Worm (Caenorhabditis elegans) whole organism, late embryonic: ENCODE results near the gene cnnm-2.
A peak's percentile ranks its signal among the peaks of the same experiment; 100 is the strongest.

Source experiments
- C08G9.2 ChIP-seq: sonication (generic microtip); optimal IDR thresholded peaks from 2 replicates; lab custom pipeline; 2016; ENCODE audit warnings: mild to moderate bottlenecking, missing genetic modification characterization, moderate library complexity, missing compliant biosample characterization
- C38D4.7 ChIP-seq: fragments of 200-800 bp; sonication (Bioruptor generic); optimal IDR thresholded peaks from 2 replicates; lab custom pipeline; 2018; ENCODE audit warnings: mild to moderate bottlenecking, missing genetic modification characterization, moderate library complexity, missing compliant biosample characterization
- F13H6.1 ChIP-seq: sonication (generic microtip); optimal IDR thresholded peaks from 2 replicates; lab custom pipeline; 2016; ENCODE audit warnings: missing genetic modification characterization, missing compliant biosample characterization
- K02D7.2 ChIP-seq: sonication (generic microtip); optimal IDR thresholded peaks from 2 replicates; lab custom pipeline; 2017; ENCODE audit warnings: mild to moderate bottlenecking, missing genetic modification characterization, missing compliant biosample characterization
- K09A11.1 ChIP-seq: sonication (generic microtip); optimal IDR thresholded peaks from 2 replicates; lab custom pipeline; 2017; ENCODE audit warnings: antibody characterized with exemption, mild to moderate bottlenecking, missing genetic modification characterization, missing compliant biosample characterization; ENCODE audit not compliant: insufficient read depth
- T23F11.4 ChIP-seq: fragments of 200-800 bp; sonication (Bioruptor generic); optimal IDR thresholded peaks from 2 replicates; lab custom pipeline; 2018; ENCODE audit warnings: mild to moderate bottlenecking, missing genetic modification characterization, missing compliant biosample characterization
- ahr-1 ChIP-seq: sonication (generic microtip); optimal IDR thresholded peaks from 2 replicates; lab custom pipeline; 2016; ENCODE audit warnings: missing genetic modification characterization, missing compliant biosample characterization
- ceh-18 ChIP-seq: sonication (generic microtip); optimal IDR thresholded peaks from 2 replicates; lab custom pipeline; 2016; ENCODE audit warnings: missing genetic modification characterization, missing compliant biosample characterization
- ceh-19 ChIP-seq: fragments of 200-800 bp; sonication (Bioruptor generic); optimal IDR thresholded peaks from 2 replicates; lab custom pipeline; 2018; ENCODE audit warnings: mild to moderate bottlenecking, missing genetic modification characterization, missing compliant biosample characterization
- ceh-22 ChIP-seq: sonication (generic microtip); optimal IDR thresholded peaks from 2 replicates; lab custom pipeline; 2017; ENCODE audit warnings: missing biosample characterization, missing genetic modification characterization
- ceh-30 ChIP-seq: fragments of 150-350 bp; optimal IDR thresholded peaks from 2 replicates; lab custom pipeline; 2014; ENCODE audit warnings: missing biosample characterization, missing genetic modification characterization
- ceh-31 ChIP-seq: sonication (generic microtip); optimal IDR thresholded peaks from 2 replicates; lab custom pipeline; 2016; ENCODE audit warnings: missing genetic modification characterization, missing compliant biosample characterization
- ceh-45 ChIP-seq: fragments of 200-800 bp; sonication (Bioruptor generic); IDR thresholded peaks from 2 replicates; pipeline ENCODE4 v1.3.6; 2022; ENCODE audit warnings: missing genetic modification reagents, missing genetic modification characterization, missing compliant biosample characterization
- ceh-48 ChIP-seq: sonication (generic microtip); optimal IDR thresholded peaks from 2 replicates; lab custom pipeline; 2016; ENCODE audit warnings: missing genetic modification characterization, inconsistent platforms, missing compliant biosample characterization
- che-1 ChIP-seq: sonication (generic microtip); optimal IDR thresholded peaks from 2 replicates; lab custom pipeline; 2016; ENCODE audit warnings: mild to moderate bottlenecking, missing genetic modification characterization, missing compliant biosample characterization
- elt-2 ChIP-seq: sonication (generic microtip); optimal IDR thresholded peaks from 2 replicates; lab custom pipeline; 2016; ENCODE audit warnings: missing genetic modification reagents, missing genetic modification characterization, missing compliant biosample characterization
- ets-4 ChIP-seq: sonication (generic microtip); optimal IDR thresholded peaks from 2 replicates; lab custom pipeline; 2016; ENCODE audit warnings: missing genetic modification characterization, missing compliant biosample characterization
- fkh-6 ChIP-seq: sonication (generic microtip); optimal IDR thresholded peaks from 2 replicates; lab custom pipeline; 2016; ENCODE audit warnings: missing genetic modification characterization, missing compliant biosample characterization
- gmeb-2 ChIP-seq: sonication (generic microtip); optimal IDR thresholded peaks from 2 replicates; lab custom pipeline; 2016; ENCODE audit warnings: missing genetic modification characterization, inconsistent platforms, missing compliant biosample characterization
- hlh-30 ChIP-seq: sonication (generic microtip); optimal IDR thresholded peaks from 2 replicates; lab custom pipeline; 2017; ENCODE audit warnings: antibody characterized with exemption, missing genetic modification characterization, missing compliant biosample characterization; ENCODE audit not compliant: insufficient read depth
- hlh-8 ChIP-seq: sonication (generic microtip); optimal IDR thresholded peaks from 2 replicates; lab custom pipeline; 2016; ENCODE audit warnings: missing genotype, missing genetic modification characterization, missing compliant biosample characterization
- lim-6 ChIP-seq: sonication (generic microtip); optimal IDR thresholded peaks from 2 replicates; lab custom pipeline; 2016; ENCODE audit warnings: missing genetic modification characterization, missing compliant biosample characterization
- madf-2 ChIP-seq: sonication (generic microtip); optimal IDR thresholded peaks from 2 replicates; lab custom pipeline; 2017; ENCODE audit warnings: missing genetic modification characterization, missing compliant biosample characterization
- nhr-11 ChIP-seq: fragments of 150-350 bp; optimal IDR thresholded peaks from 2 replicates; lab custom pipeline; 2014; ENCODE audit warnings: missing biosample characterization, missing genetic modification characterization
- npax-4 ChIP-seq: sonication (generic microtip); optimal IDR thresholded peaks from 2 replicates; lab custom pipeline; 2016; ENCODE audit warnings: missing genetic modification characterization, missing compliant biosample characterization
- pat-9 ChIP-seq: fragments of 200-800 bp; sonication (Bioruptor generic); optimal IDR thresholded peaks from 2 replicates; lab custom pipeline; 2018; ENCODE audit warnings: mild to moderate bottlenecking, missing genetic modification characterization, moderate library complexity, missing compliant biosample characterization
- pqm-1 ChIP-seq: sonication (generic microtip); optimal IDR thresholded peaks from 2 replicates; lab custom pipeline; 2016; ENCODE audit warnings: missing genetic modification characterization, missing compliant biosample characterization
- pros-1 ChIP-seq: fragments of 150-350 bp; optimal IDR thresholded peaks from 2 replicates; lab custom pipeline; 2014; ENCODE audit warnings: missing biosample characterization, missing genetic modification reagents, missing genetic modification characterization
- rnt-1 ChIP-seq: sonication (generic microtip); optimal IDR thresholded peaks from 2 replicates; lab custom pipeline; 2016; ENCODE audit warnings: missing genetic modification characterization, missing compliant biosample characterization
- sdc-2 ChIP-seq: sonication (generic microtip); optimal IDR thresholded peaks from 2 replicates; lab custom pipeline; 2016; ENCODE audit warnings: missing genotype, missing genetic modification characterization, missing compliant biosample characterization
- sox-2 ChIP-seq: fragments of 200-800 bp; sonication (Bioruptor generic); IDR thresholded peaks from 2 replicates; pipeline ENCODE4 v1.3.6; 2022; ENCODE audit warnings: missing genetic modification reagents, missing genetic modification characterization, missing compliant biosample characterization
- sox-4 ChIP-seq: sonication (generic microtip); optimal IDR thresholded peaks from 2 replicates; lab custom pipeline; 2017; ENCODE audit warnings: mild to moderate bottlenecking, missing genetic modification characterization, inconsistent platforms, missing compliant biosample characterization
- syd-9 ChIP-seq: sonication (generic microtip); optimal IDR thresholded peaks from 2 replicates; lab custom pipeline; 2016; ENCODE audit warnings: mild to moderate bottlenecking, missing genetic modification characterization, moderate library complexity, missing compliant biosample characterization
- tbx-2 ChIP-seq: sonication (generic microtip); optimal IDR thresholded peaks from 2 replicates; lab custom pipeline; 2016; ENCODE audit warnings: missing genetic modification characterization, missing compliant biosample characterization
- tbx-7 ChIP-seq: sonication (generic microtip); optimal IDR thresholded peaks from 2 replicates; lab custom pipeline; 2016; ENCODE audit warnings: missing genotype, missing genetic modification characterization, missing compliant biosample characterization
- ttx-3 ChIP-seq: sonication (generic microtip); optimal IDR thresholded peaks from 2 replicates; lab custom pipeline; 2016; ENCODE audit warnings: missing genetic modification reagents, missing genetic modification characterization, missing compliant biosample characterization
- unc-55 ChIP-seq: sonication (generic microtip); optimal IDR thresholded peaks from 2 replicates; lab custom pipeline; 2017; ENCODE audit warnings: missing biosample characterization, missing genetic modification reagents, missing genetic modification characterization

cnnm-2 gene

ce11 chrX:8811916-8812315 is at the start of gene cnnm-2:
Gene cnnm-2, plus strand, starts transcription at chrX:8812105.
- TF ChIP-seq nhr-11 (tag; lab: Kevin White, UChicago) (no peak), ceh-45 (GFP tag; lab: Robert Waterston, UW) (no peak), elt-2 (tag; lab: Kevin White, UChicago) (peak; percentile 86), tbx-2 (no peak), sdc-2 (tag; lab: Kevin White, UChicago) (no peak)

- no peak for TF ChIP-seq ahr-1 (tag; lab: Kevin White, UChicago)
- TF ChIP-seq hlh-30 (tag; lab: Kevin White, UChicago), result no peak
- TF ChIP-seq C08G9.2 (tag; lab: Kevin White, UChicago), result no peak
- peak; percentile 8 for TF ChIP-seq rnt-1 (tag; lab: Kevin White, UChicago)
- TF ChIP-seq ceh-18 (tag; lab: Kevin White, UChicago), result peak; percentile 58
- no peak for TF ChIP-seq sox-2 (GFP tag; lab: Robert Waterston, UW)
- TF ChIP-seq unc-55 (GFP tag; lab: Kevin White, UChicago), result peak; percentile 9
Measured at ce11 chrX:8762927-8763326, 49.0 kb upstream of the cnnm-2 start.

ce11 chrX:8763607-8764006 is 48.3 kb upstream of the cnnm-2 start, which contains the start of gene zig-12:
Gene zig-12, plus strand, starts transcription at chrX:8763907.
- TF ChIP-seq syd-9, result no peak
- no peak for TF ChIP-seq ttx-3 (tag; lab: Kevin White, UChicago)
- no peak for TF ChIP-seq ceh-31 (tag; lab: Kevin White, UChicago)
- TF ChIP-seq T23F11.4 (GFP tag; lab: Kevin White, UChicago), result no peak
- TF ChIP-seq lim-6 (tag; lab: Kevin White, UChicago), result no peak
- TF ChIP-seq sox-4 (tag; lab: Kevin White, UChicago), result no peak
- no peak for TF ChIP-seq ceh-22 (tag; lab: Kevin White, UChicago)
- no peak for TF ChIP-seq pat-9 (tag; lab: Kevin White, UChicago)
- TF ChIP-seq K09A11.1 (tag; lab: Kevin White, UChicago), result no peak
- TF ChIP-seq pros-1, result no peak
- no peak for TF ChIP-seq hlh-8 (tag; lab: Kevin White, UChicago)
- no peak for TF ChIP-seq K02D7.2 (tag; lab: Kevin White, UChicago)
- no peak for TF ChIP-seq ets-4 (tag; lab: Kevin White, UChicago)
- TF ChIP-seq rnt-1 (tag; lab: Kevin White, UChicago), result no peak
- TF ChIP-seq ceh-45 (GFP tag; lab: Robert Waterston, UW), result no peak
- no peak for TF ChIP-seq ceh-30
- no peak for TF ChIP-seq gmeb-2 (tag; lab: Kevin White, UChicago)
- no peak for TF ChIP-seq pqm-1 (tag; lab: Kevin White, UChicago)
- no peak for TF ChIP-seq nhr-11 (tag; lab: Kevin White, UChicago)
- no peak for TF ChIP-seq fkh-6 (tag; lab: Kevin White, UChicago)

- TF ChIP-seq madf-2 (tag; lab: Kevin White, UChicago) (no peak), tbx-7 (tag; lab: Kevin White, UChicago) (no peak), ceh-48 (no peak), F13H6.1 (no peak), npax-4 (tag; lab: Kevin White, UChicago) (no peak), unc-55 (GFP tag; lab: Kevin White, UChicago) (no peak), sox-2 (GFP tag; lab: Robert Waterston, UW) (no peak), C38D4.7 (GFP tag; lab: Kevin White, UChicago) (no peak), ets-4 (tag; lab: Kevin White, UChicago) (no peak), che-1 (tag; lab: Kevin White, UChicago) (no peak), ceh-19 (GFP tag; lab: Kevin White, UChicago) (no peak)
Measured at ce11 chrX:8764044-8764443, 47.9 kb upstream of the cnnm-2 start.
